Worm (Caenorhabditis elegans): ENCODE measurements around the gene egl-5.

Gene egl-5

ce11 chrIII:7855468-7855867 is 41.3 kb downstream of the egl-5 start (continued):
- TF ChIP-seq ets-4 (GFP tag; optimal IDR thresholded peaks at IDR 0.05) (no peak), ztf-3 (GFP tag; optimal IDR thresholded peaks at IDR 0.05) (no peak), dpff-1 (tag; optimal IDR thresholded peaks at IDR 0.05) (no peak), egl-44 (GFP tag; IDR thresholded peaks at IDR 0.05) (no peak), tbp1 (GFP tag; optimal IDR thresholded peaks at IDR 0.05) (no peak), bed-1 (GFP tag; IDR thresholded peaks at IDR 0.05) (no peak), chd-7 (tag; optimal IDR thresholded peaks at IDR 0.05) (no peak), lin-54 (GFP tag; optimal IDR thresholded peaks at IDR 0.05) (peak; percentile 68), zfh-2 (GFP tag; conservative IDR thresholded peaks at IDR 0.05) (no peak), F22D6.2 (tag; optimal IDR thresholded peaks at IDR 0.05) (no peak), gei-17 (GFP tag; optimal IDR thresholded peaks at IDR 0.05) (no peak), ztf-25 (GFP tag; IDR thresholded peaks at IDR 0.05) (no peak), athp-1 (tag; optimal IDR thresholded peaks at IDR 0.05) (peak; percentile 11)

ce11 chrIII:7857142-7857541 is 43.0 kb downstream of the egl-5 start, which contains the start of gene tag-307:
Gene tag-307, minus strand, starts transcription at chrIII:7857242.
- TF ChIP-seq F37B4.10 (GFP tag; IDR thresholded peaks at IDR 0.05) (no peak), T07F8.4 (tag; optimal IDR thresholded peaks at IDR 0.05) (no peak), F23B12.7 (tag; optimal IDR thresholded peaks at IDR 0.05; ENCODE audit: insufficient read depth) (no peak), F52B5.7 (tag; optimal IDR thresholded peaks at IDR 0.05) (no peak), snpc-4 (GFP tag; optimal IDR thresholded peaks at IDR 0.05) (no peak), snpc-4 (tag; optimal IDR thresholded peaks at IDR 0.05) (no peak), lsl-1 (GFP tag; optimal IDR thresholded peaks at IDR 0.05) (no peak), atf-7 (tag; optimal IDR thresholded peaks at IDR 0.05) (no peak), ceh-27 (GFP tag; optimal IDR thresholded peaks at IDR 0.05) (no peak), tbp1 (GFP tag; optimal IDR thresholded peaks at IDR 0.05) (no peak), rec-8 (tag; optimal IDR thresholded peaks at IDR 0.05) (no peak), Y53G8AR.9 (GFP tag; conservative IDR thresholded peaks at IDR 0.05) (no peak), unc-62 (GFP tag; optimal IDR thresholded peaks at IDR 0.05) (no peak), tbx-9 (tag; optimal IDR thresholded peaks at IDR 0.05; ENCODE audit: borderline replicate concordance) (no peak)

ce11 chrIII:7858407-7859029 is 44.3 kb downstream of the egl-5 start, which contains the start of the genes coq-5 and ufm-1:
Gene coq-5, minus strand, starts transcription at chrIII:7858457.
Gene ufm-1, plus strand, starts transcription at chrIII:7858979.
- peak; percentile 9; the same call in 1 of the 2 replicates for TF ChIP-seq hmg-1.2 (GFP tag; IDR thresholded peaks at IDR 0.05)
- peak; percentile 5 for TF ChIP-seq nhr-80 (tag; optimal IDR thresholded peaks at IDR 0.05)
- TF ChIP-seq let-607 (tag; optimal IDR thresholded peaks at IDR 0.05) = peak in 1 of 2 experiments; percentile 43
- no peak for TF ChIP-seq ekl-4 (GFP tag; IDR thresholded peaks at IDR 0.05)
- TF ChIP-seq atf-7 (tag; optimal IDR thresholded peaks at IDR 0.05) = no peak
- TF ChIP-seq B0261.1 (tag; optimal IDR thresholded peaks at IDR 0.05) = no peak
- peak; percentile 69 for TF ChIP-seq ZK185.1 (tag; optimal IDR thresholded peaks at IDR 0.05; ENCODE audit: poor library complexity, severe bottlenecking)
- TF ChIP-seq ceh-27 (GFP tag; optimal IDR thresholded peaks at IDR 0.05) = peak; percentile 31
- peak; percentile 16 for TF ChIP-seq unc-130 (GFP tag; optimal IDR thresholded peaks at IDR 0.05)

ce11 chrIII:7859313-7859712 is 45.1 kb downstream of the egl-5 start, which contains the start of gene tomm-7:
Gene tomm-7, plus strand, starts transcription at chrIII:7859613.
- no peak for TF ChIP-seq madf-10 (tag; optimal IDR thresholded peaks at IDR 0.05)
- no peak for TF ChIP-seq cebp-1 (GFP tag; IDR thresholded peaks at IDR 0.05)
- TF ChIP-seq cebp-1 (tag; optimal IDR thresholded peaks at IDR 0.05) = no peak
- TF ChIP-seq T26A5.8 (tag; optimal IDR thresholded peaks at IDR 0.05) = no peak
- TF ChIP-seq K11D2.4 (GFP tag; IDR thresholded peaks at IDR 0.05) = no peak
- no peak for TF ChIP-seq repo-1 (tag; optimal IDR thresholded peaks at IDR 0.05)
- 0 out of 2 replicates have a peak, but pooled peaks have one; percentile 14 for TF ChIP-seq hmg-1.2 (GFP tag; IDR thresholded peaks at IDR 0.05)
- TF ChIP-seq rpc-1 (optimal IDR thresholded peaks at IDR 0.05) = no peak
- no peak for TF ChIP-seq rpc-1 (tag; optimal IDR thresholded peaks at IDR 0.05)

Data from whole organism, young adult.